Worm (Caenorhabditis elegans): ENCODE data around the gene nra-1.

nra-1 gene

ce11 chrIV:17265279-17265678, 18.7 kb downstream of the nra-1 start, which contains the start of gene str-187:
Gene str-187 (plus strand): TSS chrIV:17265579.
- TF ChIP-seq pat-9 (tag; optimal IDR thresholded peaks at IDR 0.05) (no peak), syd-9 (tag; optimal IDR thresholded peaks at IDR 0.05) (no peak), T23F11.4 (GFP tag; optimal IDR thresholded peaks at IDR 0.05) (no peak), lin-11 (tag; optimal IDR thresholded peaks at IDR 0.05) (no peak), pha-4 (tag; optimal IDR thresholded peaks at IDR 0.05) (no peak), ahr-1 (tag; optimal IDR thresholded peaks at IDR 0.05) (no peak)

ce11 chrIV:17264714-17265113, 19.3 kb downstream of the nra-1 start, which contains the start of gene F26D10.13:
Gene F26D10.13 (minus strand): TSS chrIV:17264814.
- TF ChIP-seq nhr-11 (tag; optimal IDR thresholded peaks at IDR 0.05) (no peak), gmeb-2 (tag; optimal IDR thresholded peaks at IDR 0.05) (no peak), unc-55 (GFP tag; optimal IDR thresholded peaks at IDR 0.05) (no peak), ceh-2 (tag; optimal IDR thresholded peaks at IDR 0.05) (no peak)

- TF ChIP-seq elt-2 (tag; optimal IDR thresholded peaks at IDR 0.05) (peak; percentile 83), pax-1 (tag; optimal IDR thresholded peaks at IDR 0.05) (no peak)
These were observed 20.3 kb downstream of the nra-1 start for ce11 chrIV:17263714-17264113.

ce11 chrIV:17262385-17262784, 21.6 kb downstream of the nra-1 start, which contains the start of gene ZK550.6:
Gene ZK550.6 (minus strand): TSS chrIV:17262485.
- TF ChIP-seq pros-1 (tag; optimal IDR thresholded peaks at IDR 0.05) = no peak
- no peak for TF ChIP-seq nhr-11 (tag; optimal IDR thresholded peaks at IDR 0.05)
- TF ChIP-seq ceh-48 (tag; optimal IDR thresholded peaks at IDR 0.05) = no peak
- no peak for TF ChIP-seq dve-1 (tag; optimal IDR thresholded peaks at IDR 0.05)

ce11 chrIV:17259310-17259709, 24.7 kb downstream of the nra-1 start, which contains the start of gene phyh-1:
Gene phyh-1 (minus strand): TSS chrIV:17259410.
- no peak for TF ChIP-seq fkh-10 (GFP tag; optimal IDR thresholded peaks at IDR 0.05)
- TF ChIP-seq pax-1 (tag; optimal IDR thresholded peaks at IDR 0.05) = no peak

- TF ChIP-seq ceh-30 (tag; optimal IDR thresholded peaks at IDR 0.05) = no peak
- TF ChIP-seq nhr-11 (tag; optimal IDR thresholded peaks at IDR 0.05) = no peak
- no peak for TF ChIP-seq nfya-1 (tag; optimal IDR thresholded peaks at IDR 0.05)
- TF ChIP-seq F13H6.1 (tag; optimal IDR thresholded peaks at IDR 0.05) = no peak
- TF ChIP-seq fax-1 (tag; optimal IDR thresholded peaks at IDR 0.05) = no peak
- no peak for TF ChIP-seq fkh-6 (tag; optimal IDR thresholded peaks at IDR 0.05)
- no peak for TF ChIP-seq ceh-18 (tag; optimal IDR thresholded peaks at IDR 0.05)
- no peak for TF ChIP-seq pat-9 (tag; optimal IDR thresholded peaks at IDR 0.05)
- TF ChIP-seq tbx-7 (tag; optimal IDR thresholded peaks at IDR 0.05) = no peak
- no peak for TF ChIP-seq C38D4.7 (GFP tag; optimal IDR thresholded peaks at IDR 0.05)
- no peak for TF ChIP-seq hlh-13 (GFP tag; optimal IDR thresholded peaks at IDR 0.05)
- TF ChIP-seq syd-9 (tag; optimal IDR thresholded peaks at IDR 0.05) = no peak
- TF ChIP-seq madf-2 (tag; optimal IDR thresholded peaks at IDR 0.05) = no peak
- TF ChIP-seq gmeb-2 (tag; optimal IDR thresholded peaks at IDR 0.05) = no peak
- no peak for TF ChIP-seq pax-1 (tag; optimal IDR thresholded peaks at IDR 0.05)
These were observed 25.2 kb downstream of the nra-1 start for ce11 chrIV:17258824-17259223.

ce11 chrIV:17255001-17255400, 29.0 kb downstream of the nra-1 start, which contains the start of gene gtf-2E1:
Gene gtf-2E1 (plus strand): TSS chrIV:17255301.
- TF ChIP-seq ceh-22 (tag; optimal IDR thresholded peaks at IDR 0.05) (no peak), sox-2 (GFP tag; IDR thresholded peaks at IDR 0.05) (no peak), ceh-19 (GFP tag; optimal IDR thresholded peaks at IDR 0.05) (no peak), unc-86 (tag; optimal IDR thresholded peaks at IDR 0.05) (no peak), ztf-16 (tag; optimal IDR thresholded peaks at IDR 0.05) (no peak), C38D4.7 (GFP tag; optimal IDR thresholded peaks at IDR 0.05) (no peak), nfya-1 (tag; optimal IDR thresholded peaks at IDR 0.05) (no peak), hlh-30 (tag; optimal IDR thresholded peaks at IDR 0.05; ENCODE audit: insufficient read depth) (no peak), ceh-48 (tag; optimal IDR thresholded peaks at IDR 0.05) (no peak), dmd-4 (tag; optimal IDR thresholded peaks at IDR 0.05; ENCODE audit: borderline replicate concordance) (no peak), ets-4 (tag; optimal IDR thresholded peaks at IDR 0.05) (no peak), ceh-30 (tag; optimal IDR thresholded peaks at IDR 0.05) (no peak), ceh-24 (tag; optimal IDR thresholded peaks at IDR 0.05) (no peak), pha-4 (tag; optimal IDR thresholded peaks at IDR 0.05) (no peak), ama-1 (optimal IDR thresholded peaks at IDR 0.05) (no peak), sox-4 (tag; optimal IDR thresholded peaks at IDR 0.05) (no peak), tbx-2 (tag; optimal IDR thresholded peaks at IDR 0.05) (no peak), ceh-14 (tag; optimal IDR thresholded peaks at IDR 0.05) (no peak), pax-1 (tag; optimal IDR thresholded peaks at IDR 0.05) (no peak), ceh-34 (tag; optimal IDR thresholded peaks at IDR 0.05) (no peak)

All from whole organism, late embryonic.